Worm (Caenorhabditis elegans) whole organism, L4 larva: ENCODE data around the gene atad-3.

Experiments
- D1046.2 ChIP-seq: fragments of 200-800 bp; sonication (Bioruptor generic); IDR thresholded peaks from 2 replicates; pipeline ENCODE4 v1.3.6; 2022; ENCODE audit warnings: missing genetic modification characterization, missing compliant biosample characterization
- Y48G9A.11 ChIP-seq: fragments of 200-800 bp; sonication (Bioruptor generic); IDR thresholded peaks from 2 replicates; pipeline ENCODE4 v1.3.6; 2022; ENCODE audit warnings: missing genetic modification reagents, missing genetic modification characterization, missing compliant biosample characterization
- Y5F2A.4 ChIP-seq: fragments of 200-800 bp; sonication (Bioruptor generic); optimal IDR thresholded peaks from 2 replicates; lab custom pipeline; 2018; ENCODE audit warnings: mild to moderate bottlenecking, missing genetic modification characterization, missing compliant biosample characterization
- ZK337.2 ChIP-seq: fragments of 200-800 bp; sonication (Bioruptor generic); IDR thresholded peaks from 2 replicates; pipeline ENCODE4 v1.3.6; 2022; ENCODE audit warnings: missing genetic modification reagents, missing genetic modification characterization, missing compliant biosample characterization
- aha-1 ChIP-seq: fragments of 150-350 bp; peaks from one replicate; lab custom pipeline; 2014; ENCODE audit warnings: missing biosample characterization, missing genetic modification characterization
- aly-2 ChIP-seq: sonication (generic microtip); optimal IDR thresholded peaks from 2 replicates; lab custom pipeline; 2018; ENCODE audit warnings: missing biosample characterization, missing genetic modification characterization
- ceh-28 ChIP-seq: fragments of 150-350 bp; optimal IDR thresholded peaks from 2 replicates; lab custom pipeline; 2014; ENCODE audit warnings: missing biosample characterization, missing genetic modification reagents, missing genetic modification characterization
- ceh-62 ChIP-seq: sonication (generic microtip); optimal IDR thresholded peaks from 2 replicates; lab custom pipeline; 2017; ENCODE audit warnings: missing biosample characterization, missing genetic modification characterization
- ceh-82 ChIP-seq: sonication (generic microtip); optimal IDR thresholded peaks from 2 replicates; lab custom pipeline; 2017; ENCODE audit warnings: missing biosample characterization, missing genetic modification characterization
- ces-1 ChIP-seq: fragments of 150-350 bp; sonication (generic microtip); optimal IDR thresholded peaks from 4 replicates; lab custom pipeline; 2014; ENCODE audit warnings: missing biosample characterization, missing genetic modification reagents, missing genetic modification characterization
- daf-16 ChIP-seq, 3 experiments: sonication (generic microtip); optimal IDR thresholded peaks; 2 replicates each; lab custom pipeline; 2016 to 2017; ENCODE audit warnings: missing genetic modification characterization in 3 of 3, missing genetic modification reagents in 3 of 3, mild to moderate bottlenecking in 2 of 3, missing compliant biosample characterization in 2 of 3, missing biosample characterization in 1 of 3, moderate library complexity in 1 of 3
- dve-1 ChIP-seq: sonication (generic microtip); optimal IDR thresholded peaks from 2 replicates; lab custom pipeline; 2017; ENCODE audit warnings: antibody characterized with exemption, mild to moderate bottlenecking, missing genetic modification characterization, missing compliant biosample characterization; ENCODE audit not compliant: insufficient read depth
- egl-27 ChIP-seq: sonication (generic microtip); optimal IDR thresholded peaks from 3 replicates; lab custom pipeline; 2017; ENCODE audit warnings: missing biosample characterization, missing genetic modification reagents, missing genetic modification characterization
- fos-1 ChIP-seq: fragments of 150-350 bp; optimal IDR thresholded peaks from 2 replicates; lab custom pipeline; 2014; ENCODE audit warnings: missing biosample characterization, missing genetic modification characterization
- hif-1 ChIP-seq, 2 experiments: sonication (generic microtip); optimal IDR thresholded peaks; 2 replicates each; lab custom pipeline; 2016 to 2017; ENCODE audit warnings: missing compliant biosample characterization in 2 of 2, missing genetic modification characterization in 2 of 2, missing genetic modification reagents in 2 of 2, missing genotype in 2 of 2, mild to moderate bottlenecking in 1 of 2
- hlh-11 ChIP-seq: fragments of 200-800 bp; sonication (Bioruptor generic); optimal IDR thresholded peaks from 2 replicates; lab custom pipeline; 2018; ENCODE audit warnings: mild to moderate bottlenecking, missing genetic modification characterization, missing compliant biosample characterization
- hlh-30 ChIP-seq: sonication (generic microtip); optimal IDR thresholded peaks from 2 replicates; lab custom pipeline; 2017; ENCODE audit warnings: antibody characterized with exemption, mild to moderate bottlenecking, missing genetic modification characterization, missing compliant biosample characterization; ENCODE audit not compliant: insufficient read depth
- hmg-1.1 ChIP-seq: fragments of 200-800 bp; sonication (Bioruptor generic); IDR thresholded peaks from 2 replicates; pipeline ENCODE4 v1.3.6; 2022; ENCODE audit warnings: missing genetic modification reagents, missing genetic modification characterization, missing compliant biosample characterization
- lim-7 ChIP-seq: fragments of 200-800 bp; sonication (Bioruptor generic); IDR thresholded peaks from 2 replicates; pipeline ENCODE4 v1.3.6; 2022; ENCODE audit warnings: missing genetic modification characterization, missing compliant biosample characterization
- lin-15B ChIP-seq: fragments of 150-350 bp; sonication (generic microtip); optimal IDR thresholded peaks from 3 replicates; lab custom pipeline; 2014; ENCODE audit warnings: missing biosample characterization, missing genetic modification characterization
- lin-38 ChIP-seq: fragments of 200-800 bp; sonication (Bioruptor generic); IDR thresholded peaks from 2 replicates; pipeline ENCODE4 v1.3.6; 2022; ENCODE audit warnings: missing genetic modification reagents, missing genetic modification characterization, missing compliant biosample characterization
- lsy-2 ChIP-seq, 2 experiments: fragments of 150-350 bp in 1 of 2; sonication (generic microtip) in 1 of 2; optimal IDR thresholded peaks; 2 replicates each; lab custom pipeline; 2014 to 2017; ENCODE audit warnings: missing biosample characterization in 2 of 2, missing genetic modification characterization in 2 of 2
- mdl-1 ChIP-seq, 2 experiments: fragments of 150-350 bp in 1 of 2; sonication (generic microtip) in 1 of 2; optimal IDR thresholded peaks; 2 replicates each; lab custom pipeline; 2014 to 2017; ENCODE audit warnings: missing biosample characterization in 2 of 2, missing genetic modification characterization in 2 of 2
- mes-2 ChIP-seq: sonication (generic microtip); optimal IDR thresholded peaks from 2 replicates; lab custom pipeline; 2016; ENCODE audit warnings: missing genotype, mild to moderate bottlenecking, missing genetic modification characterization, missing compliant biosample characterization; ENCODE audit not compliant: poor library complexity, severe bottlenecking
- mxl-3 ChIP-seq: fragments of 200-800 bp; sonication (Bioruptor generic); optimal IDR thresholded peaks from 2 replicates; lab custom pipeline; 2018; ENCODE audit warnings: mild to moderate bottlenecking, missing genetic modification characterization, missing compliant biosample characterization
- nhr-11 ChIP-seq: fragments of 150-350 bp; optimal IDR thresholded peaks from 2 replicates; lab custom pipeline; 2014; ENCODE audit warnings: missing biosample characterization, missing genetic modification characterization
- nhr-42 ChIP-seq: fragments of 200-800 bp; sonication (Bioruptor generic); IDR thresholded peaks from 2 replicates; pipeline ENCODE4 v1.3.6; 2022; ENCODE audit warnings: missing genetic modification characterization, missing compliant biosample characterization
- nhr-48 ChIP-seq: sonication (generic microtip); optimal IDR thresholded peaks from 2 replicates; lab custom pipeline; 2016; ENCODE audit warnings: mild to moderate bottlenecking, missing genetic modification characterization, missing compliant biosample characterization
- nhr-6 ChIP-seq: fragments of 150-350 bp; optimal IDR thresholded peaks from 2 replicates; lab custom pipeline; 2014; ENCODE audit warnings: missing biosample characterization, missing genetic modification characterization
- pha-4 ChIP-seq, 2 experiments: fragments of 150-350 bp in 1 of 2; fragments of 200-800 bp in 1 of 2; sonication (Bioruptor generic) in 1 of 2; IDR thresholded peaks in 1 of 2; optimal IDR thresholded peaks in 1 of 2; 2 replicates each; pipeline versions ENCODE4 v1.3.6 to Lab custom; 2014 to 2022; ENCODE audit warnings: missing genetic modification characterization in 2 of 2, missing genetic modification reagents in 2 of 2, missing biosample characterization in 1 of 2, missing compliant biosample characterization in 1 of 2
- php-3 ChIP-seq: fragments of 200-800 bp; sonication (Bioruptor generic); IDR thresholded peaks from 2 replicates; pipeline ENCODE4 v1.3.6; 2022; ENCODE audit warnings: missing genetic modification reagents, missing genetic modification characterization, missing compliant biosample characterization
- rbr-2 ChIP-seq: sonication (generic microtip); optimal IDR thresholded peaks from 2 replicates; lab custom pipeline; 2016; ENCODE audit warnings: missing genotype, missing genetic modification characterization, missing compliant biosample characterization
- snpc-4 ChIP-seq: fragments of 150-350 bp; optimal IDR thresholded peaks from 2 replicates; lab custom pipeline; 2014; ENCODE audit warnings: missing biosample characterization, missing genetic modification characterization
- spr-1 ChIP-seq: sonication (generic microtip); optimal IDR thresholded peaks from 2 replicates; lab custom pipeline; 2016; ENCODE audit warnings: mild to moderate bottlenecking, missing genetic modification characterization, missing compliant biosample characterization
- unc-130 ChIP-seq: sonication (generic microtip); optimal IDR thresholded peaks from 2 replicates; lab custom pipeline; 2016; ENCODE audit warnings: missing genetic modification reagents, missing genetic modification characterization, missing compliant biosample characterization
- vab-7 ChIP-seq: fragments of 200-800 bp; sonication (Bioruptor generic); IDR thresholded peaks from 2 replicates; pipeline ENCODE4 v1.3.6; 2022; ENCODE audit warnings: missing genetic modification reagents, missing genetic modification characterization, missing compliant biosample characterization
- zfp-3 ChIP-seq: fragments of 200-800 bp; sonication (Bioruptor generic); conservative IDR thresholded peaks from 2 replicates; pipeline ENCODE4 v1.3.6; 2022; ENCODE audit warnings: missing genetic modification reagents, missing genetic modification characterization, missing compliant biosample characterization
- zip-2 ChIP-seq: fragments of 150-350 bp; optimal IDR thresholded peaks from 2 replicates; lab custom pipeline; 2014; ENCODE audit warnings: missing biosample characterization, missing genetic modification characterization
- ztf-11 ChIP-seq: fragments of 150-350 bp; optimal IDR thresholded peaks from 2 replicates; lab custom pipeline; 2014; ENCODE audit warnings: missing biosample characterization, missing genetic modification characterization

Gene atad-3

DNA sequence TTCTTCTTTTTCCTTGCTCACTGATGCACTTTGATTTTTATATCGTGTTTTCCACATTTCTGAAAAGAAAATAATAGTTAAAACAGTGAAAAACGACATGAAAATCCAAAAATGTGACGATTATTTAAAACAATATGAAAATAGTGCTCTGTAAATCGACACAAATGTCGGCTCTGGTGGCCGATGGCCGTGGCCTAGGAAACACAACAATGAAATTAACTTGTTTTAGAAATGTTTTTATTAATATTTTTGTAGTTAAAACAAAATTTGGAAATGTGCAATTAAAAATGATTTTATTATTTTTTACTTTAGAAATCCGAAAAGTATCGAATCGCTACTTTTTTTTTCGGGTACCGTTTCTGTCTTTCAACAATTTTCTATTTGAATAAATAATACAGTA is 48.0 kb upstream of the atad-3 start, which contains the start of gene arv-1 (continued):
- TF ChIP-seq spr-1 (tag; lab: Kevin White, UChicago) (no peak), ztf-11 (tag; lab: Kevin White, UChicago) (no peak), Y48G9A.11 (GFP tag; lab: Robert Waterston, UW) (no peak), zip-2 (tag; lab: Kevin White, UChicago) (no peak), aha-1 (tag; lab: Kevin White, UChicago) (peak; percentile 30), ceh-28 (tag; lab: Kevin White, UChicago) (no peak), nhr-48 (tag; lab: Kevin White, UChicago) (peak; percentile 2), D1046.2 (no peak), unc-130 (GFP tag; lab: Kevin White, UChicago) (peak; percentile 56), lim-7 (GFP tag; lab: Robert Waterston, UW) (no peak), mdl-1 (tag; optimal IDR thresholded peaks at IDR 0.05; lab: Kevin White, UChicago) (no peak), snpc-4 (no peak)
- TF ChIP-seq, all 104 proteins: peak for 24

DNA sequence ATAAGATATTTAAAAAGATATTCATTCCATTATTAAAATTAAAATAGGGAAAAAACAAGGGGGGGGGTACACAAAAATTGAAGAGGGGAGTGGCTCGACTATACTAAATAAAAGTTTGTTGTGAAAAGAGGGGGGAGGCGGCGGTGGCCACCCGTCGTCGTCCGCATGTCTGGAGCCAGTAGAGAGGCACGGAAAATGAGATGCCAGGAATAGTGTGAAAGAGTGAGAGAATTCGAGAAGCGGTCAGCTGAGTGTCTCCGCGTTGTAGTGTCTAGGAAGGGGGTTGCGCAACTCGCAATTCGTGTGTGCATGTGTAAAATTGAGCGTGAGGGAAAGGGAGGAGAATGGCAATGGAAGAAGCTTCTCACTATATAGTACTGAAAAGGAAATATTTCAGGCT is 46.5 kb upstream of the atad-3 start:
- peak; percentile 26 for TF ChIP-seq mes-2
- TF ChIP-seq fos-1 (tag; lab: Kevin White, UChicago), result no peak
- no peak for TF ChIP-seq ces-1 (GFP tag; lab: Kevin White, UChicago)
- TF ChIP-seq hif-1 (tag; optimal IDR thresholded peaks at IDR 0.05; lab: Kevin White, UChicago), result peak in 1 of 2 experiments; percentile 1
- TF ChIP-seq hlh-11 (tag; lab: Kevin White, UChicago), result peak; percentile 59
- TF ChIP-seq lin-15B, result no peak
- peak; percentile 71 for TF ChIP-seq hmg-1.1
- peak; percentile 38 for TF ChIP-seq aha-1 (tag; lab: Kevin White, UChicago)
- no peak for TF ChIP-seq egl-27 (tag; lab: Kevin White, UChicago)
- TF ChIP-seq nhr-11 (tag; lab: Kevin White, UChicago), result peak; percentile 61
- no peak for TF ChIP-seq php-3 (GFP tag; lab: Robert Waterston, UW)
- TF ChIP-seq dve-1 (tag; lab: Kevin White, UChicago), result no peak
- TF ChIP-seq lin-38 (GFP tag; lab: Robert Waterston, UW), result no peak
- TF ChIP-seq rbr-2 (tag; lab: Kevin White, UChicago), result peak; percentile 22
- TF ChIP-seq Y5F2A.4 (GFP tag; lab: Kevin White, UChicago), result no peak
- no peak for TF ChIP-seq mxl-3
- TF ChIP-seq hlh-30, result peak; percentile 60
- peak in 1 of 2 experiments; percentile 18 for TF ChIP-seq mdl-1 (tag; optimal IDR thresholded peaks at IDR 0.05; lab: Kevin White, UChicago)
- peak in 1 of 2 experiments; percentile 9 for TF ChIP-seq lsy-2 (tag; optimal IDR thresholded peaks at IDR 0.05; lab: Kevin White, UChicago)
- no peak for TF ChIP-seq ceh-82

DNA sequence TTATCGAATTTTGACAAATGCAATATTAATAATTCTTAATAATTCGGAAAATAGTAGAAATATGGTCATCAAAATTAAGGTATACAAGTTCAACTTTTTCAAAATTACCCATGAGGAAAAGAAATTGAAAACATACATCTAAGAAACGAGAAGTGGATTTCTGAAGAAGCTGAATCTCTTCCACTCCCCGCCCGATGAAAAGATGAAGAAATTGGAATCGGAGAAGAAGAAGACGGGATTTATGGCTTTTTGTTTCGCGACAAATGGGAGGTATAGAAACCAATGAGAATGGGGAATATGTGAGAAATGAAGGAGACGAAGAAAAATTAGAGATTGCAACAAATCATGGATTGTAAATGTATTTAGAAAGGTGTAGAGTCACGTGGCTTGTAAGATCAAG is 45.7 kb upstream of the atad-3 start:
- TF ChIP-seq nhr-11 (tag; lab: Kevin White, UChicago), result peak; percentile 32
- no peak for TF ChIP-seq vab-7 (GFP tag; lab: Robert Waterston, UW)
- no peak for TF ChIP-seq ceh-62
- TF ChIP-seq nhr-6 (tag; lab: Kevin White, UChicago), result no peak

DNA sequence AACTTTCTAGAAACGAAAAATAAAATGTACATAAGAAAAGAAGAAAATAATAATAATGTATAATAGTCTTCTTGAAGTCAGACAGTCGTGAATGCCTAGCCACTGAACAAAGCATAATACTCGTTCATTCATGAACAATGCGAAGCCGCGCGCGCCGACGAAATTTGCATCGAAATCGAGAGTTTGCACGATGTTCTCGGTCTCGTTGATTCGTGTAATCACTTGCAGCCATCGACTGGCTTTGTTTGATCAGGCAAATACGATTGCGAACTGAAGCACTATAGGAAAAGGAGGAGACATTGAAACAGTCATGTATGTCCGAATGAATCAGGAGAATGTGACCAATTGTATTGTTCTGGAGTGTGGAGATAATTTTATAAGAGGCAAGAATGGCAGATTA is 45.0 kb upstream of the atad-3 start:
- TF ChIP-seq aly-2 (no peak), vab-7 (GFP tag; lab: Robert Waterston, UW) (no peak), zfp-3 (no peak), mes-2 (no peak), hlh-11 (tag; lab: Kevin White, UChicago) (no peak), daf-16 (GFP tag; optimal IDR thresholded peaks at IDR 0.05; lab: Kevin White, UChicago) (no peak), daf-16 (tag; optimal IDR thresholded peaks at IDR 0.05; lab: Kevin White, UChicago) (no peak), nhr-42 (GFP tag; lab: Robert Waterston, UW) (no peak), ceh-62 (no peak), ZK337.2 (GFP tag; lab: Robert Waterston, UW) (no peak), aha-1 (tag; lab: Kevin White, UChicago) (no peak), Y48G9A.11 (GFP tag; lab: Robert Waterston, UW) (no peak), pha-4 (GFP tag; IDR thresholded peaks at IDR 0.05; lab: Robert Waterston, UW) (no peak), pha-4 (tag; optimal IDR thresholded peaks at IDR 0.05; lab: Kevin White, UChicago) (no peak)
- TF ChIP-seq, all 104 proteins: peak for 0
